Fruit fly (Drosophila melanogaster) whole organism: Measurements from ENCODE around the gene CG14907.

Experiments
- CG8478 ChIP-seq: fragments of >200 bp; optimal IDR thresholded peaks from 2 replicates; lab custom pipeline; 2018; ENCODE audit warnings: inconsistent platforms
- Dll ChIP-seq: fragments of >200 bp; optimal IDR thresholded peaks from 2 replicates; lab custom pipeline; 2017
- EcR ChIP-seq, 2 experiments: fragments of >200 bp; optimal IDR thresholded peaks; 2 replicates each; lab custom pipeline; 2017; ENCODE audit warnings: missing biosample characterization in 2 of 2, missing genetic modification characterization in 2 of 2, missing genetic modification reagents in 2 of 2
- pan ChIP-seq: fragments of >200 bp; optimal IDR thresholded peaks from 2 replicates; lab custom pipeline; 2017
- psq ChIP-seq: fragments of >200 bp; optimal IDR thresholded peaks from 2 replicates; lab custom pipeline; 2017
- usp ChIP-seq: fragments of >200 bp; optimal IDR thresholded peaks from 2 replicates; lab custom pipeline; 2017; ENCODE audit warnings: missing biosample characterization, missing genetic modification characterization, mixed read lengths

The CG14907 gene

DNA sequence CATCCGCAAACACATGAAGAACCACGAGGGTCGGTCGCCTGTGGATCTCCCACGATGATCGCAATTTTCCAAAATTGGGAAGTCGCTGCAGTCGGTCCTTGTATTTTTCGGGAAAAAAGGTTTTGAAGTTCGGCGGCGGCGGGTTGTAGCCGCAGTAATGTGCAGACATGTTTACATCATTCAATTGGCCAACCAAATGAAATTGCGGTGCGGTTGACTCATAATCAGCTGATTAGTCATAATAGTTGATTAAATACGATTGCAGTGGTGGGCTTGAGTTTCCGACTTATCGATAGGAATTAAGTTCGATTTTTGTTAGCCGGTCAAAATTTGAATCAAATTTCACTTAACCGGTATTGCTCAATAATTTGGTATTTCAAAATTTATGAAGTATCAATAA lies at the start of gene CG14907:
TSS of gene CG14907 (minus strand) at position 229 of the 400 bp plus-strand sequence.
- TF ChIP-seq CG8478 (lab: Kevin White, UChicago): no peak
- TF ChIP-seq Dll (lab: Kevin White, UChicago): no peak
- TF ChIP-seq EcR (GFP tag; optimal IDR thresholded peaks at IDR 0.05; lab: Kevin White, UChicago): no peak
- no peak for TF ChIP-seq psq (lab: Kevin White, UChicago)
- no peak for TF ChIP-seq pan (lab: Kevin White, UChicago)
- TF ChIP-seq usp: no peak

dm6 chr3R:16700915-16701314 lies 48.8 kb upstream of the CG14907 start:
- TF ChIP-seq Dll (lab: Kevin White, UChicago) (no peak), usp (no peak), EcR (GFP tag; optimal IDR thresholded peaks at IDR 0.05; lab: Kevin White, UChicago) (no peak), CG8478 (lab: Kevin White, UChicago) (no peak), psq (lab: Kevin White, UChicago) (no peak), pan (lab: Kevin White, UChicago) (no peak)

- TF ChIP-seq pan (lab: Kevin White, UChicago) (no peak), usp (no peak), EcR (GFP tag; optimal IDR thresholded peaks at IDR 0.05; lab: Kevin White, UChicago) (no peak), psq (lab: Kevin White, UChicago) (no peak), Dll (lab: Kevin White, UChicago) (no peak)
Observed at dm6 chr3R:16682901-16683300, 30.8 kb upstream of the CG14907 start.

DNA sequence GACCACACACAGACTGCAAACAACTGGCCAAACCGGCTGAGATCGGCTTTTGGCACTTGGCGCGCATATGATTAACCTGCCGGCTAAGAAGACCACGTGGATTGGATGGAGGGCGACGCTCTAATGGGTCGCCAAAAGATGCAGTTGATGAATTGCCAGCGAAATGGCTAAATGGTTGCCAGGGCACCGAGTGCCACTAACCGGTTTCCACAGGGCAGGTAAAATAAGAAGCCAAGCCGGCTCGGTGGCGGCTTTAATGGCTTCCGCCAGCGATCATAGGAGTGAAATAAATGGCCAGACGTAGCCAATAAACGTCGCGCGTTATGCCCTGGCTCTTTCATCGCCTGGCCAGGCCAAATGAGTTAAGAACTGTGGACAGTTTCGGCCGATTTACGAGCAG lies 25.8 kb upstream of the CG14907 start:
- TF ChIP-seq usp: no peak

DNA sequence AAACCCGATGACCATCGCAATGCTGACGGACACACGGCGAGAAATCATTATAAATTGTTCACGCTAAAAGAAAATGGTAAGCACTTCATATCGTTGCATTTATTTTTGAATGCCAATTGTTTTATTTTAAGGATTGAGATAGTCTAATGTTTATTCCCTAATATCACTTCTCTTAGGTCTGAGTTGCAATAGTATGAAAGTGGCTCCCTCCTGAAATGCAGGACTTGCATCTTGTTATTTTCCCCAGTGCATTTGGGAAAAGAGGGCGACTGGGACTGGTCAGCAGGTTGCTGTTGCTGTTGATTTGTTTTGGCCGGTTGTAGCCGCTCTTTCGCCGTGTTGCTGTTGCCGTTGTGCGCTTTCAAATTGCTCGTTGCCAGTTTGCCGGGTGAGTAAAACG lies 24.4 kb upstream of the CG14907 start:
- TF ChIP-seq CG8478 (lab: Kevin White, UChicago): no peak
- TF ChIP-seq EcR (GFP tag; optimal IDR thresholded peaks at IDR 0.05; lab: Kevin White, UChicago): no peak
- TF ChIP-seq psq (lab: Kevin White, UChicago): no peak
- no peak for TF ChIP-seq pan (lab: Kevin White, UChicago)
- TF ChIP-seq usp: no peak
- TF ChIP-seq Dll (lab: Kevin White, UChicago): no peak

DNA sequence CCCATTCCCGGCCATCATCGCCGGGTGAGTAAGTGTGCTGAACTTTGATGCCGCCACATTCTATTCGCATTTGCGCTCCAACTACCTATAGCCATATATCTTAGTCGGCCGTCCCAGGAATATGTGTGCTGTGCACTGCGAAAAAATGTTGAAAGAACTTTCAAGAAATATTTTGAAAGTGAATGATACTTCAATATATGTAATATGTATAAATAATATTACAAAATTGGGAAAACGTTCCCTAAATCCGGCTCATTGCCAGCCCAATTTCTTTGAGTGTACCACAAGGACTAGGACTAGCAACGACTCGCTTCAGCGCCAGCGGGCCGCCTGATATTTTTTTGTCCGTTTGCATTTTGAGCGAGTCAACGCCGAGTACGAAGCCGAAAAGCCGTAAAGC lies 21.1 kb upstream of the CG14907 start:
- no peak for TF ChIP-seq usp
- no peak for TF ChIP-seq CG8478 (lab: Kevin White, UChicago)

dm6 chr3R:16672213-16672706 lies 20.1 kb upstream of the CG14907 start:
- no peak for TF ChIP-seq psq (lab: Kevin White, UChicago)

dm6 chr3R:16664144-16664825 lies 12.2 kb upstream of the CG14907 start:
- no peak for TF ChIP-seq EcR (GFP tag; optimal IDR thresholded peaks at IDR 0.05; lab: Kevin White, UChicago)
- TF ChIP-seq CG8478 (lab: Kevin White, UChicago): no peak

- TF ChIP-seq CG8478 (lab: Kevin White, UChicago) (no peak), pan (lab: Kevin White, UChicago) (no peak), Dll (lab: Kevin White, UChicago) (no peak), psq (lab: Kevin White, UChicago) (no peak), EcR (GFP tag; optimal IDR thresholded peaks at IDR 0.05; lab: Kevin White, UChicago) (no peak), usp (no peak)
Observed at dm6 chr3R:16661693-16662092, 9.6 kb upstream of the CG14907 start.

DNA sequence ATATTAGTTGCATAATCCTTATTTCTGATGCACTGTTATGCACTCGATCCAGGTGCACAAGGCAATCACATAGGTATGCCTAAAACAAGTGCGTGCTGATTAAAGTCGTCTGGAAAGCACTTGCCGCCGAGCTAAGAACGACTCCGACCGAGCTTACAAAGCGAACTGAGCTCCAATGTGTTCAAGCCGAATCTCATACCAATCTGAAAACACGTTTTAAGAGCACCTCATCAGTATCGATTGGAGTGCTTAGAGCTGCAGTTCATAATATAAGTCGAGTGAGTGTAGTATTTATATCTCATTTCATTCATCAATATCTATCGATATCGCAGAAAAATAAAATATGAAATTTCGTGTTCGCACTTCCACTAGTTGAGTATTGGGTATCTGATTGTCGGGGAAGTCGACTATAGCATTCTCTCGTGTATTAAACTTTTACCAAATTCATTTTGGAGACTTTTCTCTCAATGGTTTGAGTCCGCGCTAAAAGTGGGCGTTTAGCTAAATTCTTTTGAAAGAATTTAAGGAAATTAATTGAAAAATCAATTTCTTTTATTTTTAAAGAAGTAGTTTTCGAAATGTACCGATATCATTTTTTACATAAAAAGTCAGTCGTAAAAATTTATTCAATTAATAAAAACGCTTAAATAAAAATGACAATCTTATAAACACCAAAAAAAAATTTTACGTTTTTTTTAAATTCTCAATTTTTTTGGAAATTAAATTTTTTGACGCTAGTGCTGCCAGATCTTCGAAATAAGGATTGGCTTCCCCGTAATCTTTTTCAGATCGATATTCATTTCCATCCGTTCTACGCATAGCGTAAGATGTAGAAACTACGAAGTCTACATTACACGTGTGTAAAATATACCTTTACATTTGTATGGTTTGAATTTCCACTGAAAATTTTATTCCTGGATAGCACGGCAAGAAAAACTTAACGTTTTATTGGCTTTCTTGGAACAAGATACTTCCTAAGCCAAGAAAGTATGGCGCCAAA lies 3.7 kb upstream of the CG14907 start, which contains the start of gene modSP:
TSS of gene modSP (minus strand) at position 169 of the 1,000 bp plus-strand sequence.
- no peak for TF ChIP-seq pan (lab: Kevin White, UChicago)
- TF ChIP-seq Dll (lab: Kevin White, UChicago): no peak

- TF ChIP-seq pan (lab: Kevin White, UChicago) (no peak), Dll (lab: Kevin White, UChicago) (no peak), usp (no peak), psq (lab: Kevin White, UChicago) (no peak), EcR (GFP tag; optimal IDR thresholded peaks at IDR 0.05; lab: Kevin White, UChicago) (no peak), CG8478 (lab: Kevin White, UChicago) (no peak)
Observed at dm6 chr3R:16655000-16655493, 2.9 kb upstream of the CG14907 start.

DNA sequence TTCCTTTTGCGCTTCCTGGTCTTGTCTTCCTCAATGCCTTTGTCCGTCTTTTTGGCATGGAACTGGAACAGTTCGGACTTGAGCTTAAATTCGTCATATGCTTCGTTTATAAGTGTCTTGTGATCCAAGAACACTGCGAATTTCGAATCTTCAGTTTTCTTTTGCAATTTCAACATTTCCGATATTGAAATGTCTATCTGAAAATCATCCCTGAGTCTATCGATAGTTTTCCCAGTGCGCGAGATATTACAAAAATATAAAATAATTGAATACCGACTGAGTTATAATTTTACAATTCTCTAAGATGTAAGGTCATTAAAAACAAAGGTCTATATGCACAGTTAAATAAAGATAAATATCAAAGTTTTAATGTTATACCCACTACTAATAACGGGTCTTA lies 1.2 kb downstream of the CG14907 start, which contains the start of gene Mettl4:
TSS of gene Mettl4 (minus strand) at position 208 of the 400 bp plus-strand sequence.
- TF ChIP-seq usp (no peak), Dll (lab: Kevin White, UChicago) (no peak), pan (lab: Kevin White, UChicago) (no peak), psq (lab: Kevin White, UChicago) (no peak), EcR (GFP tag; optimal IDR thresholded peaks at IDR 0.05; lab: Kevin White, UChicago) (no peak), CG8478 (lab: Kevin White, UChicago) (no peak)
